Worm (Caenorhabditis elegans): ENCODE results near the gene E02H4.5.

DNA sequence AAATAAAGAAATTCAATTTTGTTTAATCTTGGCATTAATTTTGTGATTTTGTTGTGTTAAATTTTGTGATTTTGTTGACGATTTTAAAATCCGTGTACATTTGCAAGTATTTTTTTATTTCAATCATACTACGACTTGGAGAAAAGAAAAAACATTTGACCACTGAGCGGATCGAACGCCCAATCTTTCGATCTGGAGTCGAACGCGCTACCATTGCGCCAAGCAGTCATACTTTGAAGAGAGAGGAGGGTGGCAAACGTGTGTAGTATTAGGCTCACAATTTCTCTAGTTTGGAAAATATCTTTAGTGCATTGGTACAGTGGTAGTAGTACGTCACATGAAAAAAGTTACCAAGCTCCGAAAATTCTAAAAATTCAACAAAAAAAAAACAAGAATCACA is 26.2 kb downstream of the E02H4.5 start:
- TF ChIP-seq ztf-11 (tag; optimal IDR thresholded peaks at IDR 0.05) (no peak), snpc-4 (tag; optimal IDR thresholded peaks at IDR 0.05) (no peak)

Data from whole organism, mixed stage, embryonic.